Worm (Caenorhabditis elegans): ENCODE measurements around the gene cyp-33E2.

DNA sequence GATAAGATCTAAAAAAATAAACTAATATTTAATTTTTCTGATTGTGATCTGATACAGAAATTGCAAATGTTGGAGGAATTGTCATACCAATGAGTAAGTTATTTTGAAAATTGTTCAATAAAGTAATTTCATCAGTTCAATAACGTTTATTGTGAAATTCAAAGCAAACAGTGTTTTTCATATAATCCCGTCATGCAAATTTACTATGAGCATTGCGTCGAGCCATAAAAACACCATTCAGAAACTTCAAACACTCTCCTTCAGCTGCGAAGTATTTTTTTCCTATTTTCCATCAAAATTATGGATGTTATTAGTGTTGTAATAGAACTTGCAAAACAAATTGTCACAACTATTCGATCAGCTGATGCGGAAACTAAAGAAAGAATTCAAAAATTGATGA is 39.7 kb downstream of the cyp-33E2 start, which contains the start of gene C49C8.8:
- no peak for TF ChIP-seq aly-1 (tag; optimal IDR thresholded peaks at IDR 0.05)
- no peak for TF ChIP-seq hnd-1 (tag; optimal IDR thresholded peaks at IDR 0.05)
- no peak for TF ChIP-seq ama-1 (optimal IDR thresholded peaks at IDR 0.05)
- TF ChIP-seq F13C5.2 (tag; optimal IDR thresholded peaks at IDR 0.05) = no peak
- TF ChIP-seq hmg-4 (GFP tag; optimal IDR thresholded peaks at IDR 0.05) = no peak
- no peak for TF ChIP-seq ceh-13 (GFP tag; optimal IDR thresholded peaks at IDR 0.05)
- no peak for TF ChIP-seq tbx-11 (GFP tag; IDR thresholded peaks at IDR 0.05)

All from whole organism, early embryonic.